Worm (Caenorhabditis elegans) whole organism, young adult: ENCODE results near the gene unc-112.
A peak's percentile ranks its signal among the peaks of the same experiment; 100 is the strongest.

Experiments used
- Y53G8AR.9 ChIP-seq: fragments of 200-800 bp; sonication (Bioruptor generic); conservative IDR thresholded peaks from 2 replicates; pipeline ENCODE4 v1.3.6; 2022; ENCODE audit warnings: missing genetic modification reagents, missing genetic modification characterization, missing compliant biosample characterization
- akir-1 ChIP-seq: fragments of 200-800 bp; sonication (Bioruptor generic); optimal IDR thresholded peaks from 2 replicates; lab custom pipeline; 2018; ENCODE audit warnings: mild to moderate bottlenecking, missing genetic modification characterization, moderate library complexity, missing compliant biosample characterization
- ama-1 ChIP-seq, 3 experiments: fragments of 150-350 bp in 1 of 3; sonication (generic microtip) in 2 of 3; optimal IDR thresholded peaks; 2 replicates each; lab custom pipeline; 2014 to 2018; ENCODE audit warnings: missing biosample characterization in 2 of 3, missing genetic modification characterization in 2 of 3, missing genetic modification reagents in 2 of 3
- attf-3 ChIP-seq: fragments of 200-800 bp; sonication (Bioruptor generic); conservative IDR thresholded peaks from 2 replicates; pipeline ENCODE4 v1.3.6; 2022; ENCODE audit warnings: missing genetic modification reagents, missing genetic modification characterization, missing compliant biosample characterization
- madf-8 ChIP-seq: fragments of 200-800 bp; sonication (Bioruptor generic); conservative IDR thresholded peaks from 2 replicates; pipeline ENCODE4 v1.3.6; 2022; ENCODE audit warnings: missing genetic modification reagents, missing genetic modification characterization, missing compliant biosample characterization
- pbrm-1 ChIP-seq: fragments of 200-800 bp; sonication (Bioruptor generic); IDR thresholded peaks from 2 replicates; pipeline ENCODE4 v1.3.6; 2022; ENCODE audit warnings: missing genetic modification reagents, missing genetic modification characterization, missing compliant biosample characterization
- snpc-3.4 ChIP-seq: sonication (generic microtip); optimal IDR thresholded peaks from 2 replicates; lab custom pipeline; 2017; ENCODE audit warnings: missing genetic modification characterization, mild to moderate bottlenecking, missing compliant biosample characterization, antibody characterized with exemption, moderate library complexity, missing genotype, missing genetic modification reagents

DNA sequence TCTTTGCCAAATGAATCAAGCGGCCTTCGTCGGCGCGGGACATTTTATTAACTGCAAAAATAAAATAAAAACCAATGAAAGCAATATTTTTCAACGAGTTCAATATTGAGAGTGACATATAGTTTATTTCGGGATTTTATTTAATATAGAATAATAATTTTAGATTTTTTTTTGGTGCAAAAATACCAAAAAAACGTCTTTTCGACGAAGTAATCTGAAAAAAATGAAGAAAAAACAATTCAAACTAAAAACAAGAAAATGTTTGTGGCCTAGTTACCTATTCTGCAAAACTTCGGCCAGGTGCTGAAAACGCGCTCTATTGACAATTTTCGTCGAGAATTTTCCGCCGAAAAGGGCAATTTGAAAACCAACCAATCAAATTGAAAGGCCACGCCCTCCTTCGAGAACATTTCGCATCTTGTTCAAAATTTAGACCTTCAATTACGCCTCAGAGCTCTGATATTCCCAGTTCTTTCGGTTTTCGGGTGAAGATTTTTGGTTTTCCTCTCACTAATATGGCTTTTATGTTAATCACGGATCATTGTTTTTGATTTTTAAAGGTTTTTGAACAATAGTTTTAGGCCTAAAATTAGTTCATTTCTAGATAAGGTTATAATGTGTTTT lies 10.9 kb downstream of the unc-112 start, which contains the start of gene C47E8.4:
- peak; percentile 81 for TF ChIP-seq attf-3 (GFP tag; lab: Robert Waterston, UW)
- TF ChIP-seq akir-1 (GFP tag; lab: Kevin White, UChicago): peak; percentile 84
- TF ChIP-seq Y53G8AR.9 (GFP tag; lab: Robert Waterston, UW): peak; percentile 95
- TF ChIP-seq madf-8 (GFP tag; lab: Robert Waterston, UW): peak; percentile 81
- TF ChIP-seq pbrm-1 (GFP tag; lab: Robert Waterston, UW): peak; percentile 96
- TF ChIP-seq ama-1 (optimal IDR thresholded peaks at IDR 0.05; lab: Kevin White, UChicago): peak; percentile 53
- no peak for TF ChIP-seq ama-1 (GFP tag; optimal IDR thresholded peaks at IDR 0.05; lab: Kevin White, UChicago)
- peak; percentile 95 for TF ChIP-seq snpc-3.4 (tag; lab: Kevin White, UChicago)
